Fruit fly (Drosophila melanogaster): ENCODE data around the gene CG32152.

CG32152 gene

dm6 chr3L:16160073-16160398 is 16.2 kb upstream of the CG32152 start (continued):
- TF ChIP-seq CG31365 (tag; optimal IDR thresholded peaks at IDR 0.05): no peak
- TF ChIP-seq CG13287 (GFP tag; IDR thresholded peaks at IDR 0.05; ENCODE audit: partially characterized antibody): no peak
- no peak for TF ChIP-seq chinmo (GFP tag; IDR thresholded peaks at IDR 0.05; ENCODE audit: partially characterized antibody)
- TF ChIP-seq inv (GFP tag; IDR thresholded peaks at IDR 0.05; ENCODE audit: partially characterized antibody): no peak
- TF ChIP-seq CG14667 (GFP tag; IDR thresholded peaks at IDR 0.05): no peak
- TF ChIP-seq CG18011 (GFP tag; optimal IDR thresholded peaks at IDR 0.05): no peak
- no peak for TF ChIP-seq pum (GFP tag; optimal IDR thresholded peaks at IDR 0.05)
- no peak for TF ChIP-seq Dip2 (GFP tag; IDR thresholded peaks at IDR 0.05)
- no peak for TF ChIP-seq GATAe (GFP tag; conservative IDR thresholded peaks at IDR 0.05)
- TF ChIP-seq insv (GFP tag; optimal IDR thresholded peaks at IDR 0.05): no peak
- TF ChIP-seq Dek (tag; optimal IDR thresholded peaks at IDR 0.05): no peak
- no peak for TF ChIP-seq fd102C (GFP tag; optimal IDR thresholded peaks at IDR 0.05)
- no peak for TF ChIP-seq Dbx (GFP tag; IDR thresholded peaks at IDR 0.05)
- TF ChIP-seq jumu (GFP tag; optimal IDR thresholded peaks at IDR 0.05): no peak
- TF ChIP-seq CG6854 (GFP tag; optimal IDR thresholded peaks at IDR 0.05): no peak
- TF ChIP-seq Lim3 (GFP tag; IDR thresholded peaks at IDR 0.05): no peak
- TF ChIP-seq CG15073 (GFP tag; optimal IDR thresholded peaks at IDR 0.05): no peak
- TF ChIP-seq da (GFP tag; optimal IDR thresholded peaks at IDR 0.05): no peak
- TF ChIP-seq pb (GFP tag; optimal IDR thresholded peaks at IDR 0.05): no peak
- no peak for TF ChIP-seq CG34224 (GFP tag; IDR thresholded peaks at IDR 0.05; ENCODE audit: partially characterized antibody)
- no peak for TF ChIP-seq CG10147 (GFP tag; optimal IDR thresholded peaks at IDR 0.05)
- TF ChIP-seq CG43689 (GFP tag; IDR thresholded peaks at IDR 0.05): no peak
- TF ChIP-seq Med (GFP tag): no peak
- TF ChIP-seq crp (GFP tag; optimal IDR thresholded peaks at IDR 0.05): no peak
- no peak for TF ChIP-seq CG7987 (GFP tag; optimal IDR thresholded peaks at IDR 0.05)
- peak; percentile 18 for TF ChIP-seq Hmx (GFP tag; optimal IDR thresholded peaks at IDR 0.05)
- TF ChIP-seq sim (GFP tag; IDR thresholded peaks at IDR 0.05): no peak
- TF ChIP-seq MTF-1 (GFP tag; optimal IDR thresholded peaks at IDR 0.05; ENCODE audit: borderline replicate concordance): no peak
- no peak for TF ChIP-seq MESR4 (GFP tag; optimal IDR thresholded peaks at IDR 0.05)
- peak; percentile 4 for TF ChIP-seq CG17385 (GFP tag; optimal IDR thresholded peaks at IDR 0.05)
- no peak for TF ChIP-seq Ada2b (GFP tag; IDR thresholded peaks at IDR 0.05)
- TF ChIP-seq Aef1 (GFP tag; IDR thresholded peaks at IDR 0.05): no peak
- no peak for TF ChIP-seq Fer1 (GFP tag; optimal IDR thresholded peaks at IDR 0.05)
- TF ChIP-seq unpg (GFP tag; optimal IDR thresholded peaks at IDR 0.05): no peak
- TF ChIP-seq CG15479 (GFP tag; optimal IDR thresholded peaks at IDR 0.05): no peak
- TF ChIP-seq CG13424 (tag; optimal IDR thresholded peaks at IDR 0.05): no peak
- TF ChIP-seq CG14710 (tag; optimal IDR thresholded peaks at IDR 0.05): no peak
- peak; percentile 21 for TF ChIP-seq schlank (tag; optimal IDR thresholded peaks at IDR 0.05)
- TF ChIP-seq bcd (GFP tag; optimal IDR thresholded peaks at IDR 0.05): no peak
- no peak for TF ChIP-seq sima (GFP tag; optimal IDR thresholded peaks at IDR 0.05)
- TF ChIP-seq CTCF (GFP tag; optimal IDR thresholded peaks at IDR 0.05): no peak
- no peak for TF ChIP-seq CG14441 (GFP tag; IDR thresholded peaks at IDR 0.05)
- peak; percentile 11 for TF ChIP-seq CG10274 (GFP tag; optimal IDR thresholded peaks at IDR 0.05)
- TF ChIP-seq CG15011 (GFP tag; optimal IDR thresholded peaks at IDR 0.05): no peak
- no peak for TF ChIP-seq CG13296 (GFP tag; optimal IDR thresholded peaks at IDR 0.05)
- TF ChIP-seq CG10366 (GFP tag; IDR thresholded peaks at IDR 0.05): no peak
- no peak for TF ChIP-seq gt (GFP tag; IDR thresholded peaks at IDR 0.05)
- TF ChIP-seq CG14860 (GFP tag; IDR thresholded peaks at IDR 0.05; ENCODE audit: partially characterized antibody): no peak
- no peak for TF ChIP-seq Ets65A (GFP tag)
- TF ChIP-seq odd (GFP tag; optimal IDR thresholded peaks at IDR 0.05): no peak
- no peak for TF ChIP-seq CG6683 (GFP tag; optimal IDR thresholded peaks at IDR 0.05)
- peak in 1 of 2 experiments; percentile 3 for TF ChIP-seq dpn (GFP tag; optimal IDR thresholded peaks at IDR 0.05)
